Worm (Caenorhabditis elegans) whole organism, L4 larva: ENCODE data around the gene mvk-1.
A peak's percentile ranks its signal among the peaks of the same experiment; 100 is the strongest.

Source experiments
- F37D6.2 ChIP-seq: sonication (generic microtip); optimal IDR thresholded peaks from 2 replicates; lab custom pipeline; 2016; ENCODE audit warnings: mild to moderate bottlenecking, missing genetic modification characterization, missing compliant biosample characterization
- Y105C5A.15 ChIP-seq: fragments of 200-800 bp; sonication (Bioruptor generic); IDR thresholded peaks from 2 replicates; pipeline ENCODE4 v1.3.6; 2022; ENCODE audit warnings: missing genetic modification characterization, missing compliant biosample characterization
- Y48G9A.11 ChIP-seq: fragments of 200-800 bp; sonication (Bioruptor generic); IDR thresholded peaks from 2 replicates; pipeline ENCODE4 v1.3.6; 2022; ENCODE audit warnings: missing genetic modification reagents, missing genetic modification characterization, missing compliant biosample characterization
- ZK337.2 ChIP-seq: fragments of 200-800 bp; sonication (Bioruptor generic); IDR thresholded peaks from 2 replicates; pipeline ENCODE4 v1.3.6; 2022; ENCODE audit warnings: missing genetic modification reagents, missing genetic modification characterization, missing compliant biosample characterization
- aha-1 ChIP-seq: fragments of 150-350 bp; peaks from one replicate; lab custom pipeline; 2014; ENCODE audit warnings: missing biosample characterization, missing genetic modification characterization
- arid-1 ChIP-seq: fragments of 200-800 bp; sonication (Bioruptor generic); conservative IDR thresholded peaks from 2 replicates; pipeline ENCODE4 v1.3.6; 2022; ENCODE audit warnings: missing genetic modification reagents, missing genetic modification characterization, missing compliant biosample characterization
- attf-4 ChIP-seq: sonication (generic microtip); optimal IDR thresholded peaks from 3 replicates; lab custom pipeline; 2017; ENCODE audit warnings: missing biosample characterization, missing genetic modification characterization
- ceh-20 ChIP-seq: fragments of 200-800 bp; sonication (Bioruptor generic); IDR thresholded peaks from 2 replicates; pipeline ENCODE4 v1.3.6; 2022; ENCODE audit warnings: missing genetic modification reagents, missing genetic modification characterization, missing compliant biosample characterization
- ceh-62 ChIP-seq: sonication (generic microtip); optimal IDR thresholded peaks from 2 replicates; lab custom pipeline; 2017; ENCODE audit warnings: missing biosample characterization, missing genetic modification characterization
- ceh-82 ChIP-seq: sonication (generic microtip); optimal IDR thresholded peaks from 2 replicates; lab custom pipeline; 2017; ENCODE audit warnings: missing biosample characterization, missing genetic modification characterization
- ctbp-1 ChIP-seq: fragments of 200-800 bp; sonication (Bioruptor generic); IDR thresholded peaks from 2 replicates; pipeline ENCODE4 v1.3.6; 2022; ENCODE audit warnings: missing genetic modification reagents, missing genetic modification characterization, missing compliant biosample characterization
- daf-16 ChIP-seq, 3 experiments: sonication (generic microtip); optimal IDR thresholded peaks; 2 replicates each; lab custom pipeline; 2016 to 2017; ENCODE audit warnings: missing genetic modification characterization in 3 of 3, missing genetic modification reagents in 3 of 3, mild to moderate bottlenecking in 2 of 3, missing compliant biosample characterization in 2 of 3, missing biosample characterization in 1 of 3, moderate library complexity in 1 of 3
- egl-43 ChIP-seq: fragments of 200-800 bp; sonication (Bioruptor generic); IDR thresholded peaks from 2 replicates; pipeline ENCODE4 v1.3.6; 2022; ENCODE audit warnings: missing genetic modification reagents, missing genetic modification characterization, missing compliant biosample characterization
- gei-8 ChIP-seq: fragments of 200-800 bp; sonication (Bioruptor generic); optimal IDR thresholded peaks from 2 replicates; lab custom pipeline; 2018; ENCODE audit warnings: mild to moderate bottlenecking, missing genetic modification characterization, missing compliant biosample characterization
- hlh-30 ChIP-seq: sonication (generic microtip); optimal IDR thresholded peaks from 2 replicates; lab custom pipeline; 2017; ENCODE audit warnings: antibody characterized with exemption, mild to moderate bottlenecking, missing genetic modification characterization, missing compliant biosample characterization; ENCODE audit not compliant: insufficient read depth
- jun-1 ChIP-seq: fragments of 150-350 bp; optimal IDR thresholded peaks from 2 replicates; lab custom pipeline; 2014; ENCODE audit warnings: missing biosample characterization, missing genetic modification reagents, missing genetic modification characterization
- lim-7 ChIP-seq: fragments of 200-800 bp; sonication (Bioruptor generic); IDR thresholded peaks from 2 replicates; pipeline ENCODE4 v1.3.6; 2022; ENCODE audit warnings: missing genetic modification characterization, missing compliant biosample characterization
- lin-1 ChIP-seq: fragments of 200-800 bp; sonication (Bioruptor generic); IDR thresholded peaks from 2 replicates; pipeline ENCODE4 v1.3.6; 2022; ENCODE audit warnings: missing genetic modification reagents, missing genetic modification characterization, missing compliant biosample characterization
- lin-13 ChIP-seq: fragments of 150-350 bp; optimal IDR thresholded peaks from 2 replicates; lab custom pipeline; 2014; ENCODE audit warnings: missing biosample characterization, missing genetic modification reagents, missing genetic modification characterization
- lsy-2 ChIP-seq, 2 experiments: fragments of 150-350 bp in 1 of 2; sonication (generic microtip) in 1 of 2; optimal IDR thresholded peaks; 2 replicates each; lab custom pipeline; 2014 to 2017; ENCODE audit warnings: missing biosample characterization in 2 of 2, missing genetic modification characterization in 2 of 2
- mdt-29 ChIP-seq: fragments of 200-800 bp; sonication (Bioruptor generic); IDR thresholded peaks from 2 replicates; pipeline ENCODE4 v1.3.6; 2022; ENCODE audit warnings: missing genetic modification reagents, missing genetic modification characterization, missing compliant biosample characterization
- mep-1 ChIP-seq: fragments of 150-350 bp; sonication (generic microtip); optimal IDR thresholded peaks from 3 replicates; lab custom pipeline; 2014; ENCODE audit warnings: missing biosample characterization, missing genetic modification characterization
- nhr-11 ChIP-seq: fragments of 150-350 bp; optimal IDR thresholded peaks from 2 replicates; lab custom pipeline; 2014; ENCODE audit warnings: missing biosample characterization, missing genetic modification characterization
- nhr-111 ChIP-seq: fragments of 200-800 bp; sonication (Bioruptor generic); optimal IDR thresholded peaks from 2 replicates; lab custom pipeline; 2018; ENCODE audit warnings: mild to moderate bottlenecking, missing genetic modification characterization, missing compliant biosample characterization
- nhr-237 ChIP-seq: sonication (generic microtip); optimal IDR thresholded peaks from 2 replicates; lab custom pipeline; 2017; ENCODE audit warnings: missing biosample characterization, missing genetic modification characterization
- nhr-25 ChIP-seq: sonication (generic microtip); optimal IDR thresholded peaks from 2 replicates; lab custom pipeline; 2017; ENCODE audit warnings: missing genetic modification characterization, mild to moderate bottlenecking, missing compliant biosample characterization, antibody characterized with exemption, moderate library complexity, borderline replicate concordance; ENCODE audit not compliant: insufficient read depth
- nhr-28 ChIP-seq: fragments of 150-350 bp; optimal IDR thresholded peaks from 2 replicates; lab custom pipeline; 2014; ENCODE audit warnings: missing biosample characterization, missing genetic modification characterization
- nhr-41 ChIP-seq: fragments of 200-800 bp; sonication (Bioruptor generic); IDR thresholded peaks from 2 replicates; pipeline ENCODE4 v1.3.6; 2022; ENCODE audit warnings: missing genetic modification reagents, missing genetic modification characterization, missing compliant biosample characterization
- nhr-42 ChIP-seq: fragments of 200-800 bp; sonication (Bioruptor generic); IDR thresholded peaks from 2 replicates; pipeline ENCODE4 v1.3.6; 2022; ENCODE audit warnings: missing genetic modification characterization, missing compliant biosample characterization
- nhr-48 ChIP-seq: sonication (generic microtip); optimal IDR thresholded peaks from 2 replicates; lab custom pipeline; 2016; ENCODE audit warnings: mild to moderate bottlenecking, missing genetic modification characterization, missing compliant biosample characterization
- nhr-6 ChIP-seq: fragments of 150-350 bp; optimal IDR thresholded peaks from 2 replicates; lab custom pipeline; 2014; ENCODE audit warnings: missing biosample characterization, missing genetic modification characterization
- nhr-76 ChIP-seq: fragments of 150-350 bp; optimal IDR thresholded peaks from 2 replicates; lab custom pipeline; 2014; ENCODE audit warnings: missing biosample characterization, missing genetic modification characterization
- pha-4 ChIP-seq, 2 experiments: fragments of 150-350 bp in 1 of 2; fragments of 200-800 bp in 1 of 2; sonication (Bioruptor generic) in 1 of 2; IDR thresholded peaks in 1 of 2; optimal IDR thresholded peaks in 1 of 2; 2 replicates each; pipeline versions ENCODE4 v1.3.6 to Lab custom; 2014 to 2022; ENCODE audit warnings: missing genetic modification characterization in 2 of 2, missing genetic modification reagents in 2 of 2, missing biosample characterization in 1 of 2, missing compliant biosample characterization in 1 of 2
- php-3 ChIP-seq: fragments of 200-800 bp; sonication (Bioruptor generic); IDR thresholded peaks from 2 replicates; pipeline ENCODE4 v1.3.6; 2022; ENCODE audit warnings: missing genetic modification reagents, missing genetic modification characterization, missing compliant biosample characterization
- pqm-1 ChIP-seq: sonication (generic microtip); optimal IDR thresholded peaks from 2 replicates; lab custom pipeline; 2017; ENCODE audit warnings: missing biosample characterization, missing genetic modification characterization
- sdz-12 ChIP-seq: fragments of 200-800 bp; sonication (Bioruptor generic); optimal IDR thresholded peaks from 2 replicates; lab custom pipeline; 2018; ENCODE audit warnings: mild to moderate bottlenecking, missing genetic modification characterization, missing compliant biosample characterization
- set-16 ChIP-seq: fragments of 200-800 bp; sonication (Bioruptor generic); IDR thresholded peaks from 2 replicates; pipeline ENCODE4 v1.3.6; 2022; ENCODE audit warnings: missing genetic modification reagents, missing genetic modification characterization, missing compliant biosample characterization
- snpc-4 ChIP-seq: fragments of 150-350 bp; optimal IDR thresholded peaks from 2 replicates; lab custom pipeline; 2014; ENCODE audit warnings: missing biosample characterization, missing genetic modification characterization
- spr-1 ChIP-seq: sonication (generic microtip); optimal IDR thresholded peaks from 2 replicates; lab custom pipeline; 2016; ENCODE audit warnings: mild to moderate bottlenecking, missing genetic modification characterization, missing compliant biosample characterization
- unc-62 ChIP-seq, 3 experiments: fragments of 150-350 bp in 1 of 3; sonication (generic microtip); optimal IDR thresholded peaks in 2 of 3; peaks in 1 of 3; 1 replicate in 1 of 3; 2 replicates in 2 of 3; lab custom pipeline; 2014 to 2017; ENCODE audit warnings: missing biosample characterization in 3 of 3, missing genetic modification characterization in 3 of 3, missing genetic modification reagents in 3 of 3, missing genotype in 1 of 3
- vab-7 ChIP-seq: fragments of 200-800 bp; sonication (Bioruptor generic); IDR thresholded peaks from 2 replicates; pipeline ENCODE4 v1.3.6; 2022; ENCODE audit warnings: missing genetic modification reagents, missing genetic modification characterization, missing compliant biosample characterization
- ztf-7 ChIP-seq: fragments of 150-350 bp; optimal IDR thresholded peaks from 2 replicates; lab custom pipeline; 2014; ENCODE audit warnings: missing biosample characterization, missing genetic modification characterization

Gene mvk-1

ce11 chrIII:6154586-6154985, 18.5 kb upstream of the mvk-1 start:
- no peak for TF ChIP-seq nhr-237 (tag; lab: Kevin White, UChicago)
- TF ChIP-seq mdt-29 (GFP tag; lab: Robert Waterston, UW): no peak
- no peak for TF ChIP-seq nhr-111 (GFP tag; lab: Kevin White, UChicago)
- no peak for TF ChIP-seq snpc-4
- no peak for TF ChIP-seq ztf-7 (tag; lab: Kevin White, UChicago)
- peak in 1 of 2 experiments; percentile 76 for TF ChIP-seq unc-62 (GFP tag; optimal IDR thresholded peaks at IDR 0.05 in 1 of 2; lab: Kevin White, UChicago)
- TF ChIP-seq unc-62 (tag; optimal IDR thresholded peaks at IDR 0.05; lab: Kevin White, UChicago): no peak
- TF ChIP-seq daf-16 (GFP tag; optimal IDR thresholded peaks at IDR 0.05; lab: Kevin White, UChicago): no peak
- no peak for TF ChIP-seq daf-16 (tag; optimal IDR thresholded peaks at IDR 0.05; lab: Kevin White, UChicago)
- TF ChIP-seq hlh-30 (tag; lab: Kevin White, UChicago): no peak
- no peak for TF ChIP-seq sdz-12 (GFP tag; lab: Kevin White, UChicago)
- TF ChIP-seq nhr-25 (tag; lab: Kevin White, UChicago): no peak
- TF ChIP-seq nhr-28 (tag; lab: Kevin White, UChicago): no peak
- TF ChIP-seq nhr-42: no peak
- TF ChIP-seq ctbp-1: no peak
- no peak for TF ChIP-seq attf-4
- TF ChIP-seq aha-1: peak; percentile 67
- no peak for TF ChIP-seq lin-13 (GFP tag; lab: Kevin White, UChicago)
- no peak for TF ChIP-seq F37D6.2 (tag; lab: Kevin White, UChicago)

ce11 chrIII:6153112-6153511, 17.0 kb upstream of the mvk-1 start:
- TF ChIP-seq set-16 (GFP tag; lab: Robert Waterston, UW) (peak; percentile 93), egl-43 (GFP tag; lab: Robert Waterston, UW) (0 out of 2 replicates have a peak, but pooled peaks have one; percentile 17)

- TF ChIP-seq Y48G9A.11 (GFP tag; lab: Robert Waterston, UW): peak; percentile 71; the same call in 1 of the 2 replicates
Measured at ce11 chrIII:6152078-6152477, 16.0 kb upstream of the mvk-1 start.

- TF ChIP-seq ceh-20 (GFP tag; lab: Robert Waterston, UW): no peak
- no peak for TF ChIP-seq nhr-76 (tag; lab: Kevin White, UChicago)
- no peak for TF ChIP-seq egl-43 (GFP tag; lab: Robert Waterston, UW)
- no peak for TF ChIP-seq spr-1 (tag; lab: Kevin White, UChicago)
- TF ChIP-seq F37D6.2 (tag; lab: Kevin White, UChicago): no peak
- no peak for TF ChIP-seq mep-1
- no peak for TF ChIP-seq nhr-11
- no peak for TF ChIP-seq ctbp-1
- TF ChIP-seq jun-1: no peak
- no peak for TF ChIP-seq ceh-82 (tag; lab: Kevin White, UChicago)
- TF ChIP-seq arid-1 (GFP tag; lab: Robert Waterston, UW): 0 out of 2 replicates have a peak, but pooled peaks have one; percentile 7
- no peak for TF ChIP-seq nhr-6 (tag; lab: Kevin White, UChicago)
- no peak for TF ChIP-seq pha-4 (GFP tag; IDR thresholded peaks at IDR 0.05; lab: Robert Waterston, UW)
- TF ChIP-seq pha-4 (tag; optimal IDR thresholded peaks at IDR 0.05; lab: Kevin White, UChicago): no peak
- TF ChIP-seq hlh-30 (tag; lab: Kevin White, UChicago): peak; percentile 48
- no peak for TF ChIP-seq vab-7
- no peak for TF ChIP-seq daf-16 (GFP tag; optimal IDR thresholded peaks at IDR 0.05; lab: Kevin White, UChicago)
- peak; percentile 92 for TF ChIP-seq daf-16 (tag; optimal IDR thresholded peaks at IDR 0.05; lab: Kevin White, UChicago)
- TF ChIP-seq lin-13 (GFP tag; lab: Kevin White, UChicago): no peak
- peak; percentile 26 for TF ChIP-seq pqm-1 (tag; lab: Kevin White, UChicago)
- no peak for TF ChIP-seq nhr-42
- peak; percentile 42; the same call in 1 of the 2 replicates for TF ChIP-seq Y48G9A.11 (GFP tag; lab: Robert Waterston, UW)
- no peak for TF ChIP-seq ceh-62 (tag; lab: Kevin White, UChicago)
- no peak for TF ChIP-seq gei-8 (GFP tag; lab: Kevin White, UChicago)
- no peak for TF ChIP-seq Y105C5A.15 (GFP tag; lab: Robert Waterston, UW)
- TF ChIP-seq lsy-2 (tag; optimal IDR thresholded peaks at IDR 0.05; lab: Kevin White, UChicago): peak in 1 of 2 experiments; percentile 5
- peak; percentile 32; the same call in 1 of the 2 replicates for TF ChIP-seq lin-1
- no peak for TF ChIP-seq sdz-12 (GFP tag; lab: Kevin White, UChicago)
- no peak for TF ChIP-seq lim-7
- 0 out of 2 replicates have a peak, but pooled peaks have one; percentile 46 for TF ChIP-seq php-3 (GFP tag; lab: Robert Waterston, UW)
- TF ChIP-seq ZK337.2 (GFP tag; lab: Robert Waterston, UW): no peak
- peak; percentile 50 for TF ChIP-seq nhr-48
- no peak for TF ChIP-seq nhr-41
Measured at ce11 chrIII:6149467-6150072, 13.5 kb upstream of the mvk-1 start, which contains the start of the genes wht-7 and Y42G9A.1. Gene wht-7 (minus strand): TSS chrIII:6149597. Gene Y42G9A.1 (plus strand): TSS chrIII:6149961.
